Worm (Caenorhabditis elegans): ENCODE measurements around the gene C28A5.1.
"Not testable (repeated sequence)": the region's sequence is repeated elsewhere in the genome, so short reads cannot be mapped to it uniquely, and the experiment has no call there.

DNA sequence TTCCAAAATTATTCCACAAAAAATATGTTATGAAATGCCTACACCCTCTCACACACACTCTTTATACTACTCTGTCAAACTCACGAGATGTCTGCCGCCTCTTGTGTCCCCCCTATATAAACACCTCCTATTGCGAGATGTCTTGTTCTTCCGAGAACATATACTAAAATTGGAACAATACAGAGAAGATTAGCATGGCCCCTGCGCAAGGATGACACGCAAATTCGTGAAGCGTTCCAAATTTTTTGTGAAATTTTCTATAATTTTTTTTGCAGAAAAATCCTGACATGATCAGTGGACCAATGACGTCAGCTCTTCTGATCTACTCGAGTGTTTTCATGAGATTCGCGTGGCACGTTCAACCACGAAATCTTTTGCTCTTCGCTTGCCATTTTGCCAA lies 20.1 kb downstream of the C28A5.1 start:
- TF ChIP-seq tab-1 (GFP tag; IDR thresholded peaks at IDR 0.05) (peak; percentile 80), flt-1 (GFP tag; IDR thresholded peaks at IDR 0.05) (peak; percentile 84), T22C8.4 (GFP tag; IDR thresholded peaks at IDR 0.05) (peak; percentile 64)
- not testable (repeated sequence) for TF ChIP-seq ztf-29 (GFP tag; IDR thresholded peaks at IDR 0.05); cog-1 (tag; optimal IDR thresholded peaks at IDR 0.05)
